Worm (Caenorhabditis elegans): ENCODE results near the gene Y81G3A.2.

ce11 chrII:13076301-13076916, 4.3 kb upstream of the Y81G3A.2 start:
- TF ChIP-seq nhr-11 (tag; optimal IDR thresholded peaks at IDR 0.05) (no peak), pag-3 (tag; optimal IDR thresholded peaks at IDR 0.05; ENCODE audit: borderline replicate concordance) (no peak), pat-9 (tag; optimal IDR thresholded peaks at IDR 0.05) (no peak), syd-9 (tag; optimal IDR thresholded peaks at IDR 0.05) (no peak)
